Fruit fly (Drosophila melanogaster): ENCODE data around the gene cno.

cno gene

dm6 chr3R:5257147-5257487 is 39.9 kb upstream of the cno start:
- TF ChIP-seq vri (GFP tag; optimal IDR thresholded peaks at IDR 0.05) (peak; percentile 80), Hr38 (GFP tag; optimal IDR thresholded peaks at IDR 0.05) (no peak)

DNA sequence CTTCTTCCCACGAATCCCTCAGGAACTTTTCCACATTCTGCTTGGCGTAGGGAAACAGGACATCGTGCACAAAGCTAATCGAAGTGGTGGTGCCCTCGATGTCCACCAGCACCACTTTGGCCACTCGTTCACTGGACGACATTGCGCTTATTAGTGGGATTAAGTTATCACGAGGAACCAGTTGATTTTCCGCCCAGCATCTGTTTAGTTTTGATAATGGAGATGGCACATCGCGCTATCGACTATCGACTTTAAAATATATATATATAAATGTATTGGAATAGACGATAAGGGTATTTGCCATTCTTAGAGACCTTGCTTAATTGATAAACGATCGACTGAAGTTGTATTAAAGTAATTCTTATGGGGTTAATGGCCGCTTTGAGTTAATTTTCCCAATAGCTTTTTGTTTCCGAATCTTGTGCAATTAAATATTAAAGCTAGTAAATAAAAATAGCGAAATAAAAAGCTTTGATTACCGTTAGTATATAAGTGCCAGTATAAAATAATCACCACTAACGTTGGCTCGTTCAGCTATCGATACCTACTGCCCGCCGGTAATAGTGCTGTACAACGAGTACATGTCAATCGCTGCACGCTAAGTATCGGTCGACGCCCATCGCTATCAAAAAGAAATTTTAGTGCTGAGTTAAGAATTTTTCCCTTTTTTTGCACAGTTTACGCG is 39.3 kb upstream of the cno start, which contains the start of the genes Enoph and Hph:
Gene Enoph (minus strand): TSS at position 220 of the 685 bp plus-strand sequence.
Gene Hph (plus strand): TSS at position 576 of the 685 bp plus-strand sequence.
- TF ChIP-seq Ets96B (tag; optimal IDR thresholded peaks at IDR 0.05) (peak; percentile 56), CG7368 (GFP tag; optimal IDR thresholded peaks at IDR 0.05) (no peak), CG11762 (GFP tag; optimal IDR thresholded peaks at IDR 0.05; ENCODE audit: insufficient read depth) (peak; percentile 39), CG8319 (GFP tag; optimal IDR thresholded peaks at IDR 0.05) (peak; percentile 43), OdsH (GFP tag; optimal IDR thresholded peaks at IDR 0.05) (peak; percentile 77), CG8119 (GFP tag; IDR thresholded peaks at IDR 0.05) (peak; percentile 56; the same call in 2 of the 3 replicates), ss (GFP tag; optimal IDR thresholded peaks at IDR 0.05) (peak in 1 of 2 experiments; percentile 57), CG15336 (GFP tag; IDR thresholded peaks at IDR 0.05) (0 out of 2 replicates have a peak, but pooled peaks have one; percentile 21), acj6 (GFP tag; optimal IDR thresholded peaks at IDR 0.05) (peak; percentile 74), CG3032 (tag; optimal IDR thresholded peaks at IDR 0.05) (peak; percentile 73), CG4318 (GFP tag; optimal IDR thresholded peaks at IDR 0.05) (peak; percentile 49), Eip93F (GFP tag; optimal IDR thresholded peaks at IDR 0.05) (no peak), Met (GFP tag; optimal IDR thresholded peaks at IDR 0.05) (peak; percentile 68), vri (GFP tag; optimal IDR thresholded peaks at IDR 0.05) (no peak), fd59A (GFP tag; optimal IDR thresholded peaks at IDR 0.05) (peak; percentile 18), CG11294 (GFP tag; IDR thresholded peaks at IDR 0.05) (peak; percentile 33; the same call in 1 of the 2 replicates), pdm3 (GFP tag; optimal IDR thresholded peaks at IDR 0.05) (peak; percentile 64), dsx (GFP tag; optimal IDR thresholded peaks at IDR 0.05; ENCODE audit: poor library complexity, severe bottlenecking) (peak; percentile 49), CG11902 (GFP tag; optimal IDR thresholded peaks at IDR 0.05) (peak; percentile 60), Sox15 (GFP tag; optimal IDR thresholded peaks at IDR 0.05) (peak; percentile 62), CG9139 (GFP tag; optimal IDR thresholded peaks at IDR 0.05) (no peak), CG32006 (GFP tag; optimal IDR thresholded peaks at IDR 0.05) (peak; percentile 77), net (GFP tag; optimal IDR thresholded peaks at IDR 0.05) (peak; percentile 31), Ets21C (GFP tag; optimal IDR thresholded peaks at IDR 0.05) (peak; percentile 62), CG6792 (GFP tag; optimal IDR thresholded peaks at IDR 0.05) (peak; percentile 55), Eip75B (GFP tag; optimal IDR thresholded peaks at IDR 0.05) (peak; percentile 58), fd85E (GFP tag; optimal IDR thresholded peaks at IDR 0.05) (no peak), Blimp-1 (GFP tag; optimal IDR thresholded peaks at IDR 0.05) (no peak), CG1621 (tag; optimal IDR thresholded peaks at IDR 0.05) (peak; percentile 7), lz (GFP tag; optimal IDR thresholded peaks at IDR 0.05) (peak; percentile 68), CG34406 (GFP tag; optimal IDR thresholded peaks at IDR 0.05) (peak; percentile 50), Sox102F (GFP tag; optimal IDR thresholded peaks at IDR 0.05) (peak; percentile 44), Sox14 (GFP tag; optimal IDR thresholded peaks at IDR 0.05) (peak; percentile 76), Lpt (GFP tag; optimal IDR thresholded peaks at IDR 0.05) (peak; percentile 57), Hr38 (GFP tag; optimal IDR thresholded peaks at IDR 0.05) (no peak), Hr39 (GFP tag; optimal IDR thresholded peaks at IDR 0.05) (peak; percentile 64), CG10631 (GFP tag; optimal IDR thresholded peaks at IDR 0.05) (peak; percentile 76), cyc (GFP tag; optimal IDR thresholded peaks at IDR 0.05) (peak; percentile 66), Gug (GFP tag; IDR thresholded peaks at IDR 0.05) (peak; percentile 71), Smox (GFP tag; optimal IDR thresholded peaks at IDR 0.05) (peak; percentile 71), eg (GFP tag; IDR thresholded peaks at IDR 0.05) (peak; percentile 55; the same call in 2 of the 3 replicates), Hr4 (GFP tag; optimal IDR thresholded peaks at IDR 0.05) (peak; percentile 65), Eip78C (GFP tag) (peak; percentile 78), CG6854 (GFP tag; optimal IDR thresholded peaks at IDR 0.05) (no peak), CG6276 (GFP tag; optimal IDR thresholded peaks at IDR 0.05) (no peak), svp (GFP tag) (peak; percentile 80), CG31627 (GFP tag; optimal IDR thresholded peaks at IDR 0.05) (peak; percentile 76), spab (GFP tag; optimal IDR thresholded peaks at IDR 0.05) (peak; percentile 11), CG6808 (GFP tag; optimal IDR thresholded peaks at IDR 0.05) (peak; percentile 53)
